Worm (Caenorhabditis elegans) whole organism, young adult: Measurements from ENCODE around the gene nas-25.

Source experiments
- ZK185.1 ChIP-seq: sonication (generic microtip); optimal IDR thresholded peaks from 2 replicates; lab custom pipeline; 2016; ENCODE audit warnings: mild to moderate bottlenecking, missing genetic modification characterization, missing compliant biosample characterization; ENCODE audit not compliant: poor library complexity, severe bottlenecking
- ama-1 ChIP-seq, 3 experiments: fragments of 150-350 bp in 1 of 3; sonication (generic microtip) in 2 of 3; optimal IDR thresholded peaks; 2 replicates each; lab custom pipeline; 2014 to 2018; ENCODE audit warnings: missing biosample characterization in 2 of 3, missing genetic modification characterization in 2 of 3, missing genetic modification reagents in 2 of 3
- attf-6 ChIP-seq: fragments of 200-800 bp; sonication (Bioruptor generic); IDR thresholded peaks from 2 replicates; pipeline ENCODE4 v1.3.6; 2022; ENCODE audit warnings: missing genetic modification reagents, missing genetic modification characterization, missing compliant biosample characterization
- dpl-1 ChIP-seq: fragments of 150-350 bp; optimal IDR thresholded peaks from 2 replicates; lab custom pipeline; 2014; ENCODE audit warnings: missing biosample characterization, missing genetic modification reagents, missing genetic modification characterization
- lin-26 ChIP-seq: fragments of 200-800 bp; sonication (Bioruptor generic); IDR thresholded peaks from 2 replicates; pipeline ENCODE4 v1.3.6; 2022; ENCODE audit warnings: missing genetic modification reagents, missing genetic modification characterization, missing compliant biosample characterization
- madf-3 ChIP-seq: fragments of 200-800 bp; sonication (Bioruptor generic); IDR thresholded peaks from 2 replicates; pipeline ENCODE4 v1.3.6; 2022; ENCODE audit warnings: missing genetic modification reagents, missing genetic modification characterization, missing compliant biosample characterization
- nfyb-1 ChIP-seq: fragments of 200-800 bp; sonication (Bioruptor generic); IDR thresholded peaks from 2 replicates; pipeline ENCODE4 v1.3.6; 2022; ENCODE audit warnings: missing genetic modification reagents, missing genetic modification characterization, missing compliant biosample characterization

- TF ChIP-seq dpl-1: no peak
- no peak for TF ChIP-seq attf-6 (GFP tag; lab: Robert Waterston, UW)
- TF ChIP-seq ZK185.1 (tag; lab: Kevin White, UChicago): no peak
- TF ChIP-seq madf-3 (GFP tag; lab: Robert Waterston, UW): no peak
- no peak for TF ChIP-seq nfyb-1 (GFP tag; lab: Robert Waterston, UW)
- no peak for TF ChIP-seq ama-1 (optimal IDR thresholded peaks at IDR 0.05; lab: Kevin White, UChicago)
- no peak for TF ChIP-seq ama-1 (GFP tag; optimal IDR thresholded peaks at IDR 0.05; lab: Kevin White, UChicago)
- no peak for TF ChIP-seq lin-26 (GFP tag; lab: Robert Waterston, UW)
These were observed 42.4 kb upstream of the nas-25 start, which contains the start of gene sgn-1 for ce11 chrII:8783451-8783967.
